Worm (Caenorhabditis elegans) whole organism, mixed stage, embryonic: ENCODE data around the gene Y46C8AL.11.

Source experiments
- M03D4.4 ChIP-seq: sonication (generic microtip); optimal IDR thresholded peaks from 2 replicates; lab custom pipeline; 2017; ENCODE audit warnings: mild to moderate bottlenecking, missing genetic modification characterization, missing compliant biosample characterization
- bed-3 ChIP-seq: fragments of 200-800 bp; sonication (Bioruptor generic); optimal IDR thresholded peaks from 3 replicates; lab custom pipeline; 2018; ENCODE audit warnings: mild to moderate bottlenecking, missing genetic modification characterization, moderate library complexity, missing compliant biosample characterization
- blmp-1 ChIP-seq: fragments of 150-350 bp; optimal IDR thresholded peaks from 2 replicates; lab custom pipeline; 2014; ENCODE audit warnings: missing biosample characterization, missing genetic modification characterization
- ceh-39 ChIP-seq: fragments of 150-350 bp; optimal IDR thresholded peaks from 2 replicates; lab custom pipeline; 2014; ENCODE audit warnings: missing biosample characterization, missing genetic modification characterization
- ceh-43 ChIP-seq: fragments of 200-800 bp; sonication (Bioruptor generic); optimal IDR thresholded peaks from 2 replicates; lab custom pipeline; 2018; ENCODE audit warnings: mild to moderate bottlenecking, missing genetic modification characterization, moderate library complexity, missing compliant biosample characterization
- ces-1 ChIP-seq: fragments of 150-350 bp; optimal IDR thresholded peaks from 2 replicates; lab custom pipeline; 2014; ENCODE audit warnings: missing biosample characterization, missing genetic modification reagents, missing genetic modification characterization
- cnd-1 ChIP-seq: fragments of 200-800 bp; sonication (Bioruptor generic); optimal IDR thresholded peaks from 2 replicates; lab custom pipeline; 2018; ENCODE audit warnings: mild to moderate bottlenecking, missing genetic modification characterization, missing compliant biosample characterization
- drap-1 ChIP-seq: fragments of 200-800 bp; sonication (Bioruptor generic); optimal IDR thresholded peaks from 3 replicates; lab custom pipeline; 2018; ENCODE audit warnings: mild to moderate bottlenecking, missing genetic modification characterization, missing compliant biosample characterization
- elt-1 ChIP-seq: sonication (generic microtip); optimal IDR thresholded peaks from 2 replicates; lab custom pipeline; 2017; ENCODE audit warnings: missing genetic modification characterization, mild to moderate bottlenecking, missing compliant biosample characterization, antibody characterized with exemption, moderate library complexity, borderline replicate concordance; ENCODE audit not compliant: insufficient read depth
- elt-3 ChIP-seq: fragments of 150-350 bp; optimal IDR thresholded peaks from 2 replicates; lab custom pipeline; 2014; ENCODE audit warnings: missing biosample characterization, missing genetic modification characterization
- flh-1 ChIP-seq: fragments of 200-800 bp; sonication (Bioruptor generic); optimal IDR thresholded peaks from 2 replicates; lab custom pipeline; 2018; ENCODE audit warnings: mild to moderate bottlenecking, missing genetic modification characterization, moderate library complexity, missing compliant biosample characterization
- ham-2 ChIP-seq: fragments of 200-800 bp; sonication (Bioruptor generic); optimal IDR thresholded peaks from 2 replicates; lab custom pipeline; 2018; ENCODE audit warnings: mild to moderate bottlenecking, missing genetic modification characterization, missing compliant biosample characterization
- hlh-1 ChIP-seq: fragments of 150-350 bp; optimal IDR thresholded peaks from 2 replicates; lab custom pipeline; 2014; ENCODE audit warnings: missing biosample characterization, missing genetic modification reagents, missing genetic modification characterization
- lin-13 ChIP-seq: fragments of 150-350 bp; optimal IDR thresholded peaks from 2 replicates; lab custom pipeline; 2014; ENCODE audit warnings: missing biosample characterization, missing genetic modification characterization
- lin-32 ChIP-seq: fragments of 200-800 bp; sonication (Bioruptor generic); optimal IDR thresholded peaks from 2 replicates; lab custom pipeline; 2018; ENCODE audit warnings: mild to moderate bottlenecking, missing genetic modification characterization, missing compliant biosample characterization
- lsy-2 ChIP-seq: fragments of 150-350 bp; optimal IDR thresholded peaks from 2 replicates; lab custom pipeline; 2014; ENCODE audit warnings: missing biosample characterization, missing genetic modification characterization
- mab-5 ChIP-seq: fragments of 150-350 bp; optimal IDR thresholded peaks from 2 replicates; lab custom pipeline; 2014; ENCODE audit warnings: missing biosample characterization, missing genetic modification characterization
- mep-1 ChIP-seq: fragments of 150-350 bp; optimal IDR thresholded peaks from 2 replicates; lab custom pipeline; 2017; ENCODE audit warnings: missing biosample characterization, missing genetic modification reagents, missing genetic modification characterization, inconsistent platforms
- mls-2 ChIP-seq: sonication (generic microtip); optimal IDR thresholded peaks from 2 replicates; lab custom pipeline; 2016; ENCODE audit warnings: mild to moderate bottlenecking, missing genetic modification characterization, moderate library complexity, missing compliant biosample characterization
- nhr-12 ChIP-seq: fragments of 150-350 bp; optimal IDR thresholded peaks from 2 replicates; lab custom pipeline; 2014; ENCODE audit warnings: missing biosample characterization, missing genetic modification characterization
- nhr-2 ChIP-seq: fragments of 150-350 bp; optimal IDR thresholded peaks from 2 replicates; lab custom pipeline; 2014; ENCODE audit warnings: missing biosample characterization, missing genetic modification characterization
- nhr-237 ChIP-seq: fragments of 150-350 bp; optimal IDR thresholded peaks from 2 replicates; lab custom pipeline; 2014; ENCODE audit warnings: missing biosample characterization, missing genetic modification characterization
- nhr-28 ChIP-seq: fragments of 150-350 bp; optimal IDR thresholded peaks from 2 replicates; lab custom pipeline; 2014; ENCODE audit warnings: missing biosample characterization, missing genetic modification characterization
- nhr-76 ChIP-seq: sonication (generic microtip); optimal IDR thresholded peaks from 2 replicates; lab custom pipeline; 2017; ENCODE audit warnings: missing biosample characterization, missing genetic modification characterization
- pha-4 ChIP-seq: fragments of 150-350 bp; optimal IDR thresholded peaks from 2 replicates; lab custom pipeline; 2018; ENCODE audit warnings: missing biosample characterization, missing genetic modification reagents, missing genetic modification characterization
- sem-2 ChIP-seq: fragments of 200-800 bp; sonication (Bioruptor generic); optimal IDR thresholded peaks from 2 replicates; lab custom pipeline; 2018; ENCODE audit warnings: mild to moderate bottlenecking, missing genetic modification characterization, missing compliant biosample characterization
- snpc-4 ChIP-seq: fragments of 150-350 bp; optimal IDR thresholded peaks from 2 replicates; lab custom pipeline; 2014; ENCODE audit warnings: missing biosample characterization, missing genetic modification characterization
- sptf-1 ChIP-seq: sonication (generic microtip); optimal IDR thresholded peaks from 2 replicates; lab custom pipeline; 2017; ENCODE audit warnings: mild to moderate bottlenecking, missing genetic modification characterization, moderate library complexity, missing compliant biosample characterization
- tbx-8 ChIP-seq: fragments of 200-800 bp; sonication (Bioruptor generic); optimal IDR thresholded peaks from 2 replicates; lab custom pipeline; 2018; ENCODE audit warnings: mild to moderate bottlenecking, missing genetic modification characterization, moderate library complexity, missing compliant biosample characterization
- unc-120 ChIP-seq: sonication (generic microtip); optimal IDR thresholded peaks from 2 replicates; lab custom pipeline; 2017; ENCODE audit warnings: missing genetic modification characterization, missing compliant biosample characterization; ENCODE audit not compliant: poor library complexity, severe bottlenecking
- unc-39 ChIP-seq: fragments of 150-350 bp; optimal IDR thresholded peaks from 2 replicates; lab custom pipeline; 2014; ENCODE audit warnings: missing biosample characterization, missing genetic modification characterization
- unc-62 ChIP-seq: fragments of 150-350 bp; optimal IDR thresholded peaks from 2 replicates; lab custom pipeline; 2014; ENCODE audit warnings: missing biosample characterization, missing genetic modification reagents, missing genetic modification characterization
- zip-8 ChIP-seq: fragments of 150-350 bp; optimal IDR thresholded peaks from 2 replicates; lab custom pipeline; 2014; ENCODE audit warnings: missing biosample characterization, missing genetic modification characterization
- ztf-11 ChIP-seq: fragments of 150-350 bp; optimal IDR thresholded peaks from 2 replicates; lab custom pipeline; 2014; ENCODE audit warnings: missing biosample characterization, missing genetic modification characterization

Gene Y46C8AL.11

ce11 chrIV:3956705-3957104 is 13.6 kb downstream of the Y46C8AL.11 start, which contains the start of gene clec-74:
TSS of gene clec-74 (plus strand) at chrIV:3957005.
- no peak for TF ChIP-seq nhr-28 (tag; lab: Kevin White, UChicago)
- no peak for TF ChIP-seq nhr-237 (tag; lab: Kevin White, UChicago)
- no peak for TF ChIP-seq pha-4 (tag; lab: Kevin White, UChicago)
- no peak for TF ChIP-seq M03D4.4 (tag; lab: Kevin White, UChicago)
- TF ChIP-seq ces-1 (GFP tag; lab: Kevin White, UChicago), result no peak

ce11 chrIV:3960396-3960795 is 17.3 kb downstream of the Y46C8AL.11 start, which contains the start of gene clec-75:
TSS of gene clec-75 (plus strand) at chrIV:3960734.
- TF ChIP-seq sem-2 (GFP tag; lab: Kevin White, UChicago) (no peak), mep-1 (tag; lab: Kevin White, UChicago) (no peak), nhr-237 (tag; lab: Kevin White, UChicago) (no peak)

ce11 chrIV:3962584-3962983 is 19.5 kb downstream of the Y46C8AL.11 start, which contains the start of gene Y46C8AM.1:
TSS of gene Y46C8AM.1 (plus strand) at chrIV:3962884.
- no peak for TF ChIP-seq blmp-1 (tag; lab: Kevin White, UChicago)
- no peak for TF ChIP-seq unc-62 (GFP tag; lab: Kevin White, UChicago)
- TF ChIP-seq bed-3, result no peak
- TF ChIP-seq snpc-4, result no peak
- TF ChIP-seq lsy-2, result no peak
- no peak for TF ChIP-seq ham-2 (GFP tag; lab: Kevin White, UChicago)
- TF ChIP-seq sem-2 (GFP tag; lab: Kevin White, UChicago), result no peak
- no peak for TF ChIP-seq M03D4.4 (tag; lab: Kevin White, UChicago)
- TF ChIP-seq elt-1 (tag; lab: Kevin White, UChicago), result no peak

DNA sequence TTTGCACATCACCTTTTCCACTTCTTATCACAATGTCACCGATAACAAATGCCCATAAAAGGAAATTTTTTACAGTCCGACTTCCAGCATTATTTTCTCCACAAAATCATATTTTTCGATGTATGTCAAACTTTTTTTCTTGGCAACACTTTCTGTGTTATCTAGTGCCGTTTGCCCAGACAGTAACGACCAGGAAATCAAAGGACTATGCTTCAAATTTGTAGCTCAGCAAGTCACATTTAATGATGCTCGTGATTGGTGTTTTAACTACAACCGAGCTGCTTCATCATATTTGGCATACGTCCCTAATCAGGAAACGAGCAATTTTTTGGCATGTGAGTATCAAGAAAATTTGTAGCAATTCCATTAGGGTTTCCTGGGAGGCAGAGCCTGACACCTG is 20.4 kb downstream of the Y46C8AL.11 start:
- no peak for TF ChIP-seq zip-8 (tag; lab: Kevin White, UChicago)
- TF ChIP-seq lsy-2, result no peak
- TF ChIP-seq unc-120, result no peak
- no peak for TF ChIP-seq mls-2 (tag; lab: Kevin White, UChicago)
- TF ChIP-seq lin-32 (GFP tag; lab: Kevin White, UChicago), result no peak
- no peak for TF ChIP-seq hlh-1
- no peak for TF ChIP-seq elt-1 (tag; lab: Kevin White, UChicago)
- TF ChIP-seq blmp-1 (tag; lab: Kevin White, UChicago), result no peak
- TF ChIP-seq mab-5 (tag; lab: Kevin White, UChicago), result no peak
- no peak for TF ChIP-seq cnd-1
- no peak for TF ChIP-seq bed-3
- TF ChIP-seq flh-1 (GFP tag; lab: Kevin White, UChicago), result no peak

ce11 chrIV:3965013-3965412 is 21.9 kb downstream of the Y46C8AL.11 start, which contains the start of gene clec-76:
TSS of gene clec-76 (plus strand) at chrIV:3965246.
- no peak for TF ChIP-seq ces-1 (GFP tag; lab: Kevin White, UChicago)
- no peak for TF ChIP-seq ceh-39 (tag; lab: Kevin White, UChicago)
- TF ChIP-seq sem-2 (GFP tag; lab: Kevin White, UChicago), result no peak
- no peak for TF ChIP-seq nhr-237 (tag; lab: Kevin White, UChicago)
- TF ChIP-seq ceh-43, result no peak
- no peak for TF ChIP-seq bed-3
- no peak for TF ChIP-seq blmp-1 (tag; lab: Kevin White, UChicago)
- no peak for TF ChIP-seq zip-8 (tag; lab: Kevin White, UChicago)
- no peak for TF ChIP-seq ztf-11 (tag; lab: Kevin White, UChicago)
- TF ChIP-seq elt-3 (tag; lab: Kevin White, UChicago), result no peak
- TF ChIP-seq sptf-1, result no peak
- no peak for TF ChIP-seq ham-2 (GFP tag; lab: Kevin White, UChicago)
- no peak for TF ChIP-seq nhr-76
- TF ChIP-seq lin-13 (tag; lab: Kevin White, UChicago), result no peak
- no peak for TF ChIP-seq mls-2 (tag; lab: Kevin White, UChicago)
- TF ChIP-seq lsy-2, result no peak
- TF ChIP-seq, all 35 proteins: peak for 0

- TF ChIP-seq ham-2 (GFP tag; lab: Kevin White, UChicago) (no peak), lsy-2 (no peak), nhr-12 (no peak), unc-39 (no peak), nhr-2 (no peak), drap-1 (GFP tag; lab: Kevin White, UChicago) (no peak), snpc-4 (no peak), mab-5 (tag; lab: Kevin White, UChicago) (no peak), lin-13 (tag; lab: Kevin White, UChicago) (no peak), tbx-8 (no peak), ceh-39 (tag; lab: Kevin White, UChicago) (no peak), pha-4 (tag; lab: Kevin White, UChicago) (no peak), lin-32 (GFP tag; lab: Kevin White, UChicago) (no peak), ceh-43 (no peak), cnd-1 (no peak), elt-3 (tag; lab: Kevin White, UChicago) (no peak), nhr-28 (tag; lab: Kevin White, UChicago) (no peak), unc-62 (GFP tag; lab: Kevin White, UChicago) (no peak)
Observed at ce11 chrIV:3973049-3973448, 29.9 kb downstream of the Y46C8AL.11 start, which contains the start of gene clec-79. TSS of gene clec-79 (plus strand) at chrIV:3973349.
